ENCODE assay signal across 6 worm cellular contexts in the genomic region with DNA sequence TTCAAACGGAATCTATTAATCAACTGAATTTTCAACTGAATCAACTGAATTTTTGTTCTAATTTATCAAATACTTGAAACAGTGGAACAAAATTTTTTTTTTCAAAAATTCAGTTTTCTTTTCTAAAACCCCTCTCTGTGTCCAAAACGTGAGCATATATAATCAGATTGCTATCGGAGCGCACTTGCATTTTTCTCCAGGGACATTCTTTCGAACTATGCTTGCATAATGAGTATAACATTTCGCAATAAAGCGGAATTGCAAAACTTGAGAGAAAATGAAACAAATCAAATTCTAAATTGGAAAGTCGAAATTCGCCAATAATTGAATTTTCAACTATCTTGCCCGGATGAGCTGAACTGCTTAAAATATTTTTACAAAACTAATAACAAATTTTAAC.
TF ChIP-seq lines count a peak whose summit lies in the region.

No protein-coding gene starts in this region.

TF ChIP-seq in whole organism, L1 larva, 84 proteins besides CTCF, POLR2A, EP300 and RAD21:
- peak in 1 of 3 experiments; percentile 16 for TF ChIP-seq dpl-1 (GFP tag; optimal IDR thresholded peaks at IDR 0.05; lab: Kevin White, UChicago)
- TF ChIP-seq nhr-28 (tag; optimal IDR thresholded peaks at IDR 0.05; lab: Kevin White, UChicago) = no peak
- peak in 1 of 3 experiments; percentile 33 for TF ChIP-seq ceh-82 (tag; optimal IDR thresholded peaks at IDR 0.05; lab: Kevin White, UChicago)
- TF ChIP-seq ces-1 (GFP tag; optimal IDR thresholded peaks at IDR 0.05; lab: Kevin White, UChicago) = peak; percentile 77

TF ChIP-seq in whole organism, L2 larva, 48 proteins besides CTCF, POLR2A, EP300 and RAD21:
- TF ChIP-seq lsy-2 (tag; optimal IDR thresholded peaks at IDR 0.05; lab: Kevin White, UChicago) (no peak), C34F6.9 (tag; optimal IDR thresholded peaks at IDR 0.05; lab: Kevin White, UChicago) (peak; percentile 35), unc-55 (GFP tag; optimal IDR thresholded peaks at IDR 0.05; lab: Kevin White, UChicago) (peak; percentile 73)

TF ChIP-seq in whole organism, L3 larva, 47 proteins besides CTCF, POLR2A, EP300 and RAD21:
- TF ChIP-seq nfya-1 (tag; optimal IDR thresholded peaks at IDR 0.05; lab: Kevin White, UChicago; ENCODE audit: insufficient read depth) = peak; percentile 16
- TF ChIP-seq lin-39 (tag; optimal IDR thresholded peaks at IDR 0.05; lab: Kevin White, UChicago) = peak; percentile 3
- TF ChIP-seq fkh-2 (tag; optimal IDR thresholded peaks at IDR 0.05; lab: Kevin White, UChicago) = no peak

TF ChIP-seq in whole organism, L4 larva, 104 proteins besides CTCF, POLR2A, EP300 and RAD21:
- TF ChIP-seq Y105C5A.15 (GFP tag; IDR thresholded peaks at IDR 0.05; lab: Robert Waterston, UW) (no peak), ces-1 (GFP tag; optimal IDR thresholded peaks at IDR 0.05; lab: Kevin White, UChicago) (peak; percentile 22)

TF ChIP-seq in whole organism, late embryonic, 69 proteins besides CTCF, POLR2A, EP300 and RAD21:
- TF ChIP-seq unc-42 (tag; optimal IDR thresholded peaks at IDR 0.05; lab: Kevin White, UChicago) (peak; percentile 55), mec-3 (tag; optimal IDR thresholded peaks at IDR 0.05; lab: Kevin White, UChicago; ENCODE audit: borderline replicate concordance) (no peak), dmd-4 (tag; optimal IDR thresholded peaks at IDR 0.05; lab: Kevin White, UChicago; ENCODE audit: borderline replicate concordance) (no peak)

TF ChIP-seq in whole organism, mixed stage, embryonic, 35 proteins besides CTCF, POLR2A, EP300 and RAD21:
- TF ChIP-seq cnd-1 (tag; optimal IDR thresholded peaks at IDR 0.05; lab: Kevin White, UChicago) = no peak
- no peak for TF ChIP-seq unc-62 (GFP tag; optimal IDR thresholded peaks at IDR 0.05; lab: Kevin White, UChicago)
- no peak for TF ChIP-seq elt-3 (tag; optimal IDR thresholded peaks at IDR 0.05; lab: Kevin White, UChicago)
- TF ChIP-seq nhr-76 (tag; optimal IDR thresholded peaks at IDR 0.05; lab: Kevin White, UChicago) = no peak
- TF ChIP-seq mep-1 (tag; optimal IDR thresholded peaks at IDR 0.05; lab: Kevin White, UChicago) = no peak
- peak; percentile 87 for TF ChIP-seq ces-1 (GFP tag; optimal IDR thresholded peaks at IDR 0.05; lab: Kevin White, UChicago)
- no peak for TF ChIP-seq nhr-237 (tag; optimal IDR thresholded peaks at IDR 0.05; lab: Kevin White, UChicago)

Comparison
In these comparisons a context has a peak if more than half of its experiments do, and no peak if none do; other contexts are left out.
1. Of the 29 proteins assayed by ChIP-seq in both whole organism, L4 larva and whole organism, L1 larva: peak only in whole organism, L4 larva: none; only in whole organism, L1 larva: none; in both: ces-1; in neither: 26; mixed calls (peak in some experiments, not most) for 2.